Fruit fly (Drosophila melanogaster) whole organism, embryonic: ENCODE measurements around the gene w.

ENCODE experiments used
- CG10366 ChIP-seq: fragments of 200-800 bp; sonication (Bioruptor generic); IDR thresholded peaks from 2 replicates; pipeline ENCODE4 v1.3.6; 2022; ENCODE audit warnings: missing biosample characterization, missing genetic modification characterization
- CG18599 ChIP-seq: fragments of 200-800 bp; sonication (Bioruptor generic); optimal IDR thresholded peaks from 3 replicates; lab custom pipeline; 2017; ENCODE audit warnings: missing biosample characterization, missing genetic modification characterization, mild to moderate bottlenecking, moderate library complexity, missing genetic modification reagents
- CG6791 ChIP-seq: fragments of 200-800 bp; sonication (Bioruptor generic); IDR thresholded peaks from 3 replicates; pipeline ENCODE4 v1.3.6; 2022; ENCODE audit warnings: missing biosample characterization, missing genetic modification characterization; ENCODE audit not compliant: partially characterized antibody
- CG9876 ChIP-seq: fragments of 200-800 bp; sonication (Bioruptor generic); optimal IDR thresholded peaks from 2 replicates; lab custom pipeline; 2016; ENCODE audit warnings: missing biosample characterization, missing genetic modification characterization
- Hr78 ChIP-seq, 2 experiments: fragments of 200-800 bp in 1 of 2; fragments of >200 bp in 1 of 2; sonication (Bioruptor generic) in 1 of 2; optimal IDR thresholded peaks; 2 replicates each; lab custom pipeline; 2017 to 2019; ENCODE audit warnings: missing biosample characterization in 2 of 2, missing genetic modification characterization in 2 of 2, mild to moderate bottlenecking in 1 of 2, moderate library complexity in 1 of 2
- Pdp1 ChIP-seq, 2 experiments: fragments of 200-800 bp; sonication (Bioruptor generic); optimal IDR thresholded peaks; 3 replicates each; lab custom pipeline; 2016; ENCODE audit warnings: missing biosample characterization in 2 of 2, missing genetic modification characterization in 2 of 2, mild to moderate bottlenecking in 1 of 2, moderate library complexity in 1 of 2
- aop ChIP-seq: fragments of 200-800 bp; sonication (Bioruptor generic); IDR thresholded peaks from 2 replicates; pipeline ENCODE4 v1.3.6; 2022; ENCODE audit warnings: missing biosample characterization, missing genetic modification characterization
- bowl ChIP-seq: fragments of 200-800 bp; sonication (Bioruptor generic); IDR thresholded peaks from 2 replicates; pipeline ENCODE4 v1.3.6; 2022; ENCODE audit warnings: missing biosample characterization, missing genetic modification characterization
- insv ChIP-seq, 2 experiments: fragments of 200-800 bp; sonication (Bioruptor generic); optimal IDR thresholded peaks; 3 replicates each; lab custom pipeline; 2016 to 2018; ENCODE audit warnings: missing biosample characterization in 2 of 2, missing genetic modification characterization in 2 of 2
- knrl ChIP-seq: fragments of 200-800 bp; sonication (Bioruptor generic); IDR thresholded peaks from 3 replicates; pipeline ENCODE4 v1.3.6; 2022; ENCODE audit warnings: missing biosample characterization, missing genetic modification characterization; ENCODE audit not compliant: partially characterized antibody
- sd ChIP-seq: fragments of 200-800 bp; sonication (Bioruptor generic); optimal IDR thresholded peaks from 3 replicates; lab custom pipeline; 2018; ENCODE audit warnings: missing biosample characterization, mild to moderate bottlenecking, missing genetic modification characterization, moderate library complexity
- sna ChIP-seq: fragments of 200-800 bp; sonication (Bioruptor generic); IDR thresholded peaks from 2 replicates; pipeline ENCODE4 v1.3.6; 2022; ENCODE audit warnings: missing biosample characterization, missing genetic modification characterization; ENCODE audit not compliant: partially characterized antibody
- ttk ChIP-seq: fragments of 200-800 bp; sonication (Bioruptor generic); IDR thresholded peaks from 2 replicates; pipeline ENCODE4 v2.1.2; 2022; ENCODE audit warnings: missing biosample characterization, missing genetic modification characterization
- wor ChIP-seq: fragments of 200-800 bp; sonication (Bioruptor generic); IDR thresholded peaks from 2 replicates; pipeline ENCODE4 v1.3.6; 2022; ENCODE audit warnings: missing biosample characterization, missing genetic modification characterization

DNA sequence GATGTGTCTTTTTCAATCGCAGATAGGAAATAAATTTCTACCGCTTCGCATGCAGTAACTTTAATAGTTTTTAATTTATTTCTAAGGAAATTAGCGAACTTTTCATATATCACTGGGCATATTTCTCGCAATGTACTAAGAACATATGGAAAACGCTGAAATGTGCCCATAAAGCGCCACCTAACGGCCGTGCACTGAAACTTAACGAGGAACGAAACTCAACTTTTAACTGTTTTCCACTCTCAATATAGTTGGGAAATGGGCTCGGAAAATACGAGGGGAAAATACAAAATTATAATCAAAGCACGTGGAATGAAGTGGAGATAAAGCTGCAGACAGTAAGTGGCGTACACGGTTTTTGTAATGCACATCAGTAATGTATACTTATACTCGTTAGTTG is 7.5 kb upstream of the w start:
- TF ChIP-seq sd (tag; lab: Kevin White, UChicago) (no peak), sna (GFP tag; lab: Robert Waterston, UW) (no peak), CG6791 (GFP tag; lab: Robert Waterston, UW) (no peak), knrl (GFP tag; lab: Robert Waterston, UW) (no peak), ttk (no peak), wor (GFP tag; lab: Robert Waterston, UW) (no peak), Hr78 (GFP tag; optimal IDR thresholded peaks at IDR 0.05; lab: Kevin White, UChicago) (no peak), Pdp1 (GFP tag; optimal IDR thresholded peaks at IDR 0.05; lab: Kevin White, UChicago) (no peak), aop (GFP tag; lab: Robert Waterston, UW) (no peak), CG10366 (GFP tag; lab: Robert Waterston, UW) (no peak), CG9876 (GFP tag; lab: Kevin White, UChicago) (no peak), insv (GFP tag; optimal IDR thresholded peaks at IDR 0.05; lab: Kevin White, UChicago) (no peak), bowl (GFP tag; lab: Robert Waterston, UW) (no peak), CG18599 (GFP tag; lab: Kevin White, UChicago) (no peak)
